Worm (Caenorhabditis elegans) whole organism, L1 larva: ENCODE data around the gene R05H5.7.

Experiments used
- ama-1 ChIP-seq: fragments of 150-350 bp; optimal IDR thresholded peaks from 2 replicates; lab custom pipeline; 2014
- irx-1 ChIP-seq: sonication (generic microtip); optimal IDR thresholded peaks from 2 replicates; lab custom pipeline; 2016; ENCODE audit warnings: missing genetic modification characterization, missing compliant biosample characterization
- lin-13 ChIP-seq: fragments of 150-350 bp; optimal IDR thresholded peaks from 2 replicates; lab custom pipeline; 2014; ENCODE audit warnings: missing biosample characterization, missing genetic modification reagents, missing genetic modification characterization
- lin-14 ChIP-seq: fragments of 200-800 bp; sonication (Bioruptor generic); optimal IDR thresholded peaks from 2 replicates; lab custom pipeline; 2018; ENCODE audit warnings: mild to moderate bottlenecking, missing genetic modification characterization, moderate library complexity, missing compliant biosample characterization
- lin-15B ChIP-seq: fragments of 150-350 bp; sonication (generic microtip); optimal IDR thresholded peaks from 3 replicates; lab custom pipeline; 2014; ENCODE audit warnings: missing biosample characterization, missing genetic modification characterization
- mab-9 ChIP-seq: fragments of 200-800 bp; sonication (Bioruptor generic); IDR thresholded peaks from 2 replicates; pipeline ENCODE4 v1.3.6; 2022; ENCODE audit warnings: missing genetic modification reagents, missing genetic modification characterization, missing compliant biosample characterization
- mdl-1 ChIP-seq, 2 experiments: fragments of 150-350 bp; optimal IDR thresholded peaks; 2 replicates each; lab custom pipeline; 2014 to 2017; ENCODE audit warnings: missing biosample characterization in 2 of 2, missing genetic modification characterization in 2 of 2, inconsistent platforms in 1 of 2
- nhr-237 ChIP-seq: fragments of 150-350 bp; optimal IDR thresholded peaks from 2 replicates; lab custom pipeline; 2014; ENCODE audit warnings: missing biosample characterization, missing genetic modification characterization
- nhr-76 ChIP-seq: sonication (generic microtip); optimal IDR thresholded peaks from 2 replicates; lab custom pipeline; 2017; ENCODE audit warnings: missing biosample characterization, missing genetic modification characterization
- tbx-2 ChIP-seq: sonication (generic microtip); optimal IDR thresholded peaks from 2 replicates; lab custom pipeline; 2016; ENCODE audit warnings: missing genetic modification characterization, missing compliant biosample characterization

DNA sequence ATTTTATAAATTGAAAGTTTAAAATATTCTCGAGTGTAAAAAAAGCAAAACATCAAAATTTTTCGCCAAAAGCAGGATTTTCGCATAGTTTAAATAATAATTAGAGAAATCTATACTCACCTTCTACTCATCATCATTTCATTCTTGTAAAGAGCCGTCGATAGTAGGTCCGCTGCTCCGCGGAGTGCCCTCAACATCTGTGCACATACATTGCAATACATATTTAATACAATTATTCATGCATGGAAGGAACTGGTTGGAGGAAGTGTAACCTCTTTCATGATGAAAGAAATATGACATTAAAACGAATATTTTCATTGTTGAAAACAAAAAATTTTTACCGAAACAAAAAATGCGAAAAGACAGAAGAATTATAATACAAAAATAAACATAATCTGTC is 50.0 kb downstream of the R05H5.7 start, which contains the start of gene mrps-14:
- no peak for TF ChIP-seq nhr-237 (tag; lab: Kevin White, UChicago)
- no peak for TF ChIP-seq lin-13
- TF ChIP-seq mab-9 (GFP tag; lab: Robert Waterston, UW) = no peak
- TF ChIP-seq lin-15B (tag; lab: Kevin White, UChicago) = no peak
- no peak for TF ChIP-seq lin-14 (GFP tag; lab: Kevin White, UChicago)
- no peak for TF ChIP-seq ama-1 (lab: Kevin White, UChicago)
- no peak for TF ChIP-seq nhr-76 (tag; lab: Kevin White, UChicago)
- TF ChIP-seq mdl-1 (tag; optimal IDR thresholded peaks at IDR 0.05; lab: Kevin White, UChicago) = no peak
- TF ChIP-seq tbx-2 (tag; lab: Kevin White, UChicago) = no peak
- TF ChIP-seq irx-1 (tag; lab: Kevin White, UChicago) = no peak
